Fruit fly (Drosophila melanogaster) Kc167 (cell line): ENCODE measurements around the gene Sfp23F.

Source experiments
- Sin3A ChIP-seq: fragments of >200 bp; optimal IDR thresholded peaks from 2 replicates; lab custom pipeline; 2018; ENCODE audit warnings: missing external identifiers
- psq ChIP-seq: fragments of >200 bp; optimal IDR thresholded peaks from 2 replicates; lab custom pipeline; 2017; ENCODE audit warnings: missing external identifiers

- TF ChIP-seq Sin3A (lab: Kevin White, UChicago) (no peak), psq (lab: Kevin White, UChicago) (no peak)
These were observed 18.4 kb downstream of the Sfp23F start for dm6 chr2L:3369083-3369653.
